Worm (Caenorhabditis elegans) whole organism, L2 larva: ENCODE data around the gene F44E2.8.
A peak's percentile ranks its signal among the peaks of the same experiment; 100 is the strongest.

Experiments
- F13H6.1 ChIP-seq: sonication (generic microtip); optimal IDR thresholded peaks from 2 replicates; lab custom pipeline; 2016; ENCODE audit warnings: missing genetic modification characterization, missing compliant biosample characterization
- mab-5 ChIP-seq: fragments of 150-350 bp; optimal IDR thresholded peaks from 2 replicates; lab custom pipeline; 2014; ENCODE audit warnings: missing biosample characterization, missing genetic modification characterization

F44E2.8 gene

ce11 chrIII:8799964-8800795, 49.5 kb downstream of the F44E2.8 start, which contains the start of gene F54F2.6 (continued):
- TF ChIP-seq mab-5 (tag; lab: Kevin White, UChicago) = peak; percentile 94
- TF ChIP-seq F13H6.1 (tag; lab: Kevin White, UChicago) = peak; percentile 99
